Fruit fly (Drosophila melanogaster): Measurements from ENCODE around the gene alpha4GT2.

The alpha4GT2 gene

DNA sequence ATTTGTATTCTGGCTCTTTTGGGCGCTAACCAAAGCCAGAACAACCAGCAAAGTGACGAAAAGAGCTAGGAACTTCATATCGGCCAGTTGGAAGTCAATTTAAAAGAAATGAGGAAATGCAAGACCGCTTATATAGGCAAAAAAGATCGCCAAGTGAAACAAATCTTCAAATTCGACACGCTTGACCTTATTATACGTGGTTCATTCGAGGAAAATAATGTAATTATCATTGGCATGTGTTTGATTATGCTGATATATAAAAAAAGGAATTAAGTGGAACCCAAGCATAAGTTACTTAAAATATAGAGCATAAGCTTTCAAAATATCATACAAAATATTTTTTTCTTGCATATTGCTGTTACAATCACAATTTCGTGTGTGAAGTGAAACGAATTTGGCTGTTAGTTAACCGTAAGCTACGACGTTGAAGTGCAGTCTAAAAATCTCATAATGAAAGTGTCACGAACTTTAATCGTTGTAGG lies at the start of gene alpha4GT2, which contains the start of gene Mst57Da:
alpha4GT2 (plus strand) TSS at position 432 of the 482 bp plus-strand sequence.
Mst57Da (minus strand) TSS at position 101 of the 482 bp plus-strand sequence.
- TF ChIP-seq insv (optimal IDR thresholded peaks at IDR 0.05) (no peak), h (optimal IDR thresholded peaks at IDR 0.05) (no peak), Myc (optimal IDR thresholded peaks at IDR 0.05) (no peak), ttk (optimal IDR thresholded peaks at IDR 0.05) (no peak), Sin3A (optimal IDR thresholded peaks at IDR 0.05) (no peak), psq (optimal IDR thresholded peaks at IDR 0.05) (no peak)

DNA sequence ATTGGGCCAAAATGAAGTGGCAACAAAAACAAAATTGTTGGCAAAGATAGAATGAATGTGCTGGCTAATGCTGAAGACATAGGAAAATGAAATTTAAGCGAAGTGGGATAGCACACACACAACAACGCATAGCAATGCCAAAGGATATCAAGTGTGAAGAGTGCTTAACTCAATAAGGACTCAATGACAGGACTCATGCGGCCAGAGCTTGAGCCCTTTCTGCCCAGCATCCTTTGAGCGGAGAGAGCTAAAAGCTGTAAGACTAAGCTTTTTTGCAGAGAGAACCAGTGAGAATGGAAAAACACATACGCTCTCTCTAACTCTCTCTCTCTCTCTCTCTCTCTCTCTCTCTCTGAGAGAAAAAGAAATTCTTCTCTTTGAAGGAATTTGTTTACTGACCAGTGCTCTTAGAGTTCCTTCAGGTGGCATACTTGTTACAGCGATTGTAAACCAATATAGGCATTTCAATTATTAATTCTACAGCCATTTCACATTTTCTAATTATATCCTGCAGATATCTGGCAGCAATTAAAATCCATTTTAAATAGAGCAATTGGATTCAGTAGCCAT lies 49.1 kb upstream of the alpha4GT2 start:
- TF ChIP-seq Sin3A (optimal IDR thresholded peaks at IDR 0.05): no peak
- no peak for TF ChIP-seq ttk (optimal IDR thresholded peaks at IDR 0.05)
- no peak for TF ChIP-seq h (optimal IDR thresholded peaks at IDR 0.05)
- no peak for TF ChIP-seq insv (optimal IDR thresholded peaks at IDR 0.05)
- no peak for TF ChIP-seq psq (optimal IDR thresholded peaks at IDR 0.05)
- TF ChIP-seq Myc (optimal IDR thresholded peaks at IDR 0.05): no peak

DNA sequence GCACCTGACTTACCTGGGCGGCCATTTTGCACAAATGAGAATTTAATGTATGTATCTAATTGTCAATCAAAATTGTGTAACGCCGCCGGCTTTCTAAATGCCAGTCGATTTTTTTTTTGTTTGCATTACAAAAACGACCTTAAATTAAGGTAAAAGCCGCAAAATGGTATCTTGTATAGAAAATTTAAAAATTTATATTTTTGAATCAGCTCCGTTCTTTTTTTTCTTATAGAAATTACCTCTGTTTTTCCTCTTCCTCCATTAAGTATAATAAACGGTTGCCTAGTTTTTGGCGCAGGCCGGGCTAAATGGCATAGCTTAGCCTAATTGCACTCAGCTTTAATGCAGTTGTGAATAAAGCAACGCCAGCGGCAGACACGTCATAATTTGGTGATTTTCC lies 44.8 kb upstream of the alpha4GT2 start, which contains the start of gene CG4960:
CG4960 (minus strand) TSS at position 101 of the 400 bp plus-strand sequence.
- TF ChIP-seq psq (optimal IDR thresholded peaks at IDR 0.05) (no peak), insv (optimal IDR thresholded peaks at IDR 0.05) (no peak), Myc (optimal IDR thresholded peaks at IDR 0.05) (no peak), ttk (optimal IDR thresholded peaks at IDR 0.05) (no peak), Sin3A (optimal IDR thresholded peaks at IDR 0.05) (no peak), h (optimal IDR thresholded peaks at IDR 0.05) (no peak)

DNA sequence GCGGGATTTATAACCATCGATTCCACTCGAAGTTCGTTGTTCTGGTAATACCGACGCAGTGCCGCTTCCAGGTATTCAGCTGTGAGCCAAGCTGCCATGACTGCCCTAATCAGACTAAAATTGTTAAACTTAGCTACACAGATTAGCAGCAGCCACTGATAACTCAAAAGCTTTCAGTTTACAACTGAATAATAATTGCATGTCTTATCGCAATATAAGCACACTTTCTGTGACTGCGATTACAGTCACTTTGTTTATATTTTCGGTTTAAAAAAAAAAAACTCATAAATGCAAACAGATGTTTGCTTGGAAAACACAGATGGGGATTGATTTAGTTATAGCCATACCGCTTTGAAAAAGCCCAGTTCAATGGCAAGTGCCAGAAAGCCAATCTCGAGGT lies 42.7 kb upstream of the alpha4GT2 start, which contains the start of gene CG31380:
CG31380 (minus strand) TSS at position 101 of the 400 bp plus-strand sequence.
- TF ChIP-seq ttk (optimal IDR thresholded peaks at IDR 0.05): no peak
- no peak for TF ChIP-seq Myc (optimal IDR thresholded peaks at IDR 0.05)
- no peak for TF ChIP-seq insv (optimal IDR thresholded peaks at IDR 0.05)
- TF ChIP-seq h (optimal IDR thresholded peaks at IDR 0.05): no peak
- TF ChIP-seq psq (optimal IDR thresholded peaks at IDR 0.05): no peak
- no peak for TF ChIP-seq Sin3A (optimal IDR thresholded peaks at IDR 0.05)

DNA sequence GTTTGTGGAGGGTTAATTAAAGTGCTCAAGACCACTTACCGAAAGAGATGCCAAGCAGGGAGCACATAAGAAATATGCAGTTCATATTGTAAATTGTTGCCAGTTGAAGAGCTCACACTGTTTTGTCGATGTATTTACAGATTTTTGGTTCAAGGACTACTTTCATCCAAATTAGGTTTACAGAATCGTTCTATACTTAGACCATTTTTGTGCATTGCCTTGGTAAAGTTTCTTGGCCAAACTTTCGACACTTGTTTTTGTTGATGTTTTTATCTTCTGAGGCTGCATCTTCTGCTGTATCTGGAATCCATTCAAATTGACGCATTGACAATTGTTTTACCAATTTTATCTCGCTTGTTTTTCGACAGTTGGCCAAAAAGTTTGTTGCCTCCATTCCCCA lies 41.7 kb upstream of the alpha4GT2 start, which contains the start of gene CG31093:
CG31093 (minus strand) TSS at position 101 of the 400 bp plus-strand sequence.
- TF ChIP-seq ttk (optimal IDR thresholded peaks at IDR 0.05) (no peak), insv (optimal IDR thresholded peaks at IDR 0.05) (no peak), h (optimal IDR thresholded peaks at IDR 0.05) (no peak), psq (optimal IDR thresholded peaks at IDR 0.05) (no peak), Sin3A (optimal IDR thresholded peaks at IDR 0.05) (no peak), Myc (optimal IDR thresholded peaks at IDR 0.05) (no peak)

DNA sequence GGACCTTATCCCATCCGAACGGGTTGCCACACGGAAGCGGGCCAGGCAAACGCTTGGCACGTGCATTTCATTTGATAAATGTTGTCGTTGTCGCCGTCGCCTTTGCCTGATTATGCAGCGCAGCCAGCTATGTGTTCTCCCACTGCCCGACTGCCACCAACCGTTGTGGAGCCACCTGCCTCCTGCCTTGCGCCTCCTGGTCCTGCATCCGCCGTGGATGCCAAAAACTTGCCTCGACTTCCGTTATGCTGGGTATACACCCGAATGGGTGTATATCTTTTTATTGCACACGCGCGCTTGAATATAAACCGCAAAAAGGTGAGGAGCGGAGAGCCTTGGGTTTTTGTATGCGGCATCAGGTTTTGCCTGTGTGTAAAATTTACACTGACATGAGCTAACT lies 40.2 kb upstream of the alpha4GT2 start:
- TF ChIP-seq Sin3A (optimal IDR thresholded peaks at IDR 0.05): no peak

DNA sequence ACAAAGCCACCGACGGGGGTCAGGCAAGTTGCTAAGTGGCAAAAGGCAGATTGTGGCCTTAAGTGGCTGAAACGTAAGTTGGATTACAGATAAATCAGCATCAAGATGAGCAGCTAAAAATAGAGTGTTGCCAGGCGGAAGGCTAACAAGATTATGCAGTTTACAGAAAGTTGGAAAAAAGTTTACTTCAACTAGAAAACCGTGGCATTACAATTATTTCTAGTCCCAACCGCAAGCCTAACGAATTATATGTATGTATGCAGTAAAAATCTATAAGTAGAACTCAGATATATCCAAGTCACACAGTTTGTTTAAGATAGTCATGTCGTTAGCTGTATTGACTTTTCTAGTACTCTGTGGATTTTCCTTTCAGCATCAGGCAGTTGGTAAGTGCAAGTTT lies 25.9 kb upstream of the alpha4GT2 start, which contains the start of gene BG642167:
BG642167 (plus strand) TSS at position 301 of the 400 bp plus-strand sequence.
- no peak for TF ChIP-seq psq (optimal IDR thresholded peaks at IDR 0.05)
- TF ChIP-seq Myc (optimal IDR thresholded peaks at IDR 0.05): no peak
- no peak for TF ChIP-seq insv (optimal IDR thresholded peaks at IDR 0.05)
- TF ChIP-seq ttk (optimal IDR thresholded peaks at IDR 0.05): no peak
- no peak for TF ChIP-seq Sin3A (optimal IDR thresholded peaks at IDR 0.05)
- TF ChIP-seq h (optimal IDR thresholded peaks at IDR 0.05): no peak

DNA sequence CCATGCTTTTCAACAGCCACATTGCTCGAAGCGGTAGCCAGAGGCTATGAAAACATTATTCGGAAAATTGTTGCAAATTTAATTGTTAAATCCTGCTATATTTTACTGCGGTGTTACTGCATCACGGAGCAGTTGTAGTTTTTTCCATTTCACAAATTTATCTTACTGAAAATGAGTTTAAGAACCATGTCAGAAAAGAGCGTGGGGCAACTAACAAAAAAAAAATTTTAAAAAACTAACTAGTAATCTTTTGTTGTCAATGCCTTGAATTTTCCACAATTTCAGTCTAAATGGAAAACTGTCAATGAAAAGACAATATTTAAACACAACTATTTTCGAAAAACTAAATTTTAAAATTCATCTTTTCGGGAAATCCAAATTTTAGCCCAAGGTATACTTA lies 21.2 kb upstream of the alpha4GT2 start, which contains the start of gene CG5024:
CG5024 (plus strand) TSS at position 301 of the 400 bp plus-strand sequence.
- TF ChIP-seq insv (optimal IDR thresholded peaks at IDR 0.05) (no peak), ttk (optimal IDR thresholded peaks at IDR 0.05) (no peak), Sin3A (optimal IDR thresholded peaks at IDR 0.05) (no peak), Myc (optimal IDR thresholded peaks at IDR 0.05) (no peak), h (optimal IDR thresholded peaks at IDR 0.05) (no peak), psq (optimal IDR thresholded peaks at IDR 0.05) (no peak)

DNA sequence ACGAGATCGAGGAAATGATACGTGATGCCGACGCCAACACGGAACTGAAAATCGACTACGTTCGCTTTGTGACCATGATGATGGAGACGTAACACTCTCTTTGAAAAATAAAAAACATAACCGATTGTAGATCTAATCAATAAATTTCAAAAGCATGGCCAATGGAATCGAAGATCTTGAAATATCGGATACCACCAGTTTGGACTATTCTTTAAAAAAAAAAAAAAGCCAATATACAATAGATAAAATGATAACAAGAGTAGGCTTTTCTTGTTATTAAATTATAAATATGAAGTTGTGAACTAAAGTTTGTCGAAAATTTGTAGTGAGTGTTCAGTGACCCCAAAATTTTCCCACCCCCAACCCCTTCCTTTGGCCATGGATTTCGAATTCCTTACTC lies 20.4 kb upstream of the alpha4GT2 start, which contains the start of the genes Acam and CG17770:
Acam (plus strand) TSS at position 301 of the 400 bp plus-strand sequence.
CG17770 (plus strand) TSS at position 301 of the 400 bp plus-strand sequence.
- TF ChIP-seq insv (optimal IDR thresholded peaks at IDR 0.05) (no peak), Myc (optimal IDR thresholded peaks at IDR 0.05) (no peak), ttk (optimal IDR thresholded peaks at IDR 0.05) (no peak), h (optimal IDR thresholded peaks at IDR 0.05) (no peak)

DNA sequence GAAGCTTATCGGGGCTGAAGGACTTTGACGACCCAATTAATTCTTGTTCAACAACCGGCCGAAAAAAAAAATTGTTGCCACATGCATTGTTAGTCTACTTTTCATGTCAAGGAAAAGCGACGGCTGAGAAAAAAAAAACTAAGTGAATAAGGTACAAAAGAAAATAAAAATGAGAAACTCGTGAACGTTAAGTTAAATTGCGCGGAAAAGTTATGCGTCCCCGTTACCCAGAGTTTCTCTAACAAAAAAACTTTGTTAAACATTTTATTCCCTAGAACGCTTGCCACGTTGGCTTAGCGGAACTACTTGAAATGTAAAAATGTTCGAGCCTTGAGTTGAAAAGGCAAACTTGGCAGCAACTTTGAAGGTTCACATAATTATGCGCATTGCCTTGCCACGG lies 16.9 kb upstream of the alpha4GT2 start, which contains the start of gene CG14354:
CG14354 (plus strand) TSS at position 301 of the 400 bp plus-strand sequence.
- TF ChIP-seq psq (optimal IDR thresholded peaks at IDR 0.05): no peak
- TF ChIP-seq ttk (optimal IDR thresholded peaks at IDR 0.05): no peak
- TF ChIP-seq Myc (optimal IDR thresholded peaks at IDR 0.05): no peak
- no peak for TF ChIP-seq Sin3A (optimal IDR thresholded peaks at IDR 0.05)

DNA sequence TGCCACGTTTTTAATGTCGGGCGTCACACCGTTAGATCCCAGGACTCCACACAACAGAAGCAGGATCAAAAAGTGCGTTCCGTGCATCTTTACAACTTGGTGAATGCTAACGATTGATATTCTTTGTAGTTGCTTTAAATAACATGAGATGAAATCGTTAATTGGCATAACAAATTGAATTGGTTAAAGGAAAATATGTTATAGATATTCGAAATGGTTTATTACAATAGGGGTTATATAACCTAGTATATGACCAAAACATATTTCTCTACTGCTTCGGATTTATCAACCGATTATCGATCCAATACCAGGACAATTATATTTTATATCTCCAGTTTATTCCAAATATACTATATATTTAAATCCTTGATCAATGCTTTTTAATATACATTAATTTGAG lies 2.4 kb upstream of the alpha4GT2 start, which contains the start of gene Mst57Dc:
Mst57Dc (minus strand) TSS at position 101 of the 400 bp plus-strand sequence.
- TF ChIP-seq Sin3A (optimal IDR thresholded peaks at IDR 0.05): no peak
- no peak for TF ChIP-seq psq (optimal IDR thresholded peaks at IDR 0.05)
- no peak for TF ChIP-seq Myc (optimal IDR thresholded peaks at IDR 0.05)
- no peak for TF ChIP-seq ttk (optimal IDR thresholded peaks at IDR 0.05)
- no peak for TF ChIP-seq h (optimal IDR thresholded peaks at IDR 0.05)
- TF ChIP-seq insv (optimal IDR thresholded peaks at IDR 0.05): no peak

DNA sequence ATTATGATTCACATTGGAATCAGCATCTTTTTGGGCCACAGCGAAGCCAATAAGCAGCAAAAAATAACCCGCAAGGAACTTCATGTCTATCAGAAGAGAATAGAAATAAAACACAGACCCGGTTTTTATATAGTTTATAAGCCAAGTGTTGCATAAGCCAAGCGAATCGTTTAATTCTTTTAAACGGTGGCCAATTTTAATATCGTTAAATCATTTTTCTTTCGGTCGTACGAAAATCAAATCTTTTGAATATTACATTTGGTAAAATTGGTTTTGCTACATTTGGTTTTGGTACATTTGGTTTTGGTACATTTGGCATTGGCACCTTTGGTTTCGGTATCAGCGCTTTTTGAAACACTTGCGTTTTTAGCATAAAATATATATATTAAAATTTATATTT lies 1.9 kb upstream of the alpha4GT2 start, which contains the start of gene Sfp96F:
Sfp96F (minus strand) TSS at position 101 of the 400 bp plus-strand sequence.
- no peak for TF ChIP-seq Sin3A (optimal IDR thresholded peaks at IDR 0.05)
- TF ChIP-seq insv (optimal IDR thresholded peaks at IDR 0.05): no peak

Measured in Kc167 (cell line).